Worm (Caenorhabditis elegans) whole organism, young adult: ENCODE data around the gene such-1.
A peak's percentile ranks its signal among the peaks of the same experiment; 100 is the strongest.

ENCODE experiments used
- B0261.1 ChIP-seq: sonication (generic microtip); optimal IDR thresholded peaks from 2 replicates; lab custom pipeline; 2016; ENCODE audit warnings: mild to moderate bottlenecking, missing genetic modification characterization, moderate library complexity, missing compliant biosample characterization
- D2030.7 ChIP-seq: fragments of 200-800 bp; sonication (Bioruptor generic); IDR thresholded peaks from 2 replicates; pipeline ENCODE4 v1.3.6; 2022; ENCODE audit warnings: missing genetic modification reagents, missing genetic modification characterization, missing compliant biosample characterization
- F23B12.7 ChIP-seq: sonication (generic microtip); optimal IDR thresholded peaks from 2 replicates; lab custom pipeline; 2017; ENCODE audit warnings: missing genetic modification characterization, mild to moderate bottlenecking, missing compliant biosample characterization, antibody characterized with exemption, moderate library complexity; ENCODE audit not compliant: insufficient read depth
- F33H1.4 ChIP-seq: fragments of 200-800 bp; sonication (Bioruptor generic); IDR thresholded peaks from 2 replicates; pipeline ENCODE4 v1.3.6; 2022; ENCODE audit warnings: missing genetic modification reagents, missing genetic modification characterization, missing compliant biosample characterization
- F55B11.4 ChIP-seq: sonication (generic microtip); optimal IDR thresholded peaks from 2 replicates; lab custom pipeline; 2016; ENCODE audit warnings: missing compliant biosample characterization, missing genetic modification characterization, borderline replicate concordance; ENCODE audit not compliant: insufficient read depth
- K11D2.4 ChIP-seq: fragments of 200-800 bp; sonication (Bioruptor generic); IDR thresholded peaks from 2 replicates; pipeline ENCODE4 v1.3.6; 2022; ENCODE audit warnings: missing genetic modification reagents, missing genetic modification characterization, missing compliant biosample characterization
- K12H6.12 ChIP-seq: fragments of 200-800 bp; sonication (Bioruptor generic); optimal IDR thresholded peaks from 2 replicates; lab custom pipeline; 2018; ENCODE audit warnings: mild to moderate bottlenecking, missing genetic modification characterization, missing compliant biosample characterization
- Y53G8AR.9 ChIP-seq: fragments of 200-800 bp; sonication (Bioruptor generic); conservative IDR thresholded peaks from 2 replicates; pipeline ENCODE4 v1.3.6; 2022; ENCODE audit warnings: missing genetic modification reagents, missing genetic modification characterization, missing compliant biosample characterization
- Y67H2A.10 ChIP-seq: fragments of 200-800 bp; sonication (Bioruptor generic); conservative IDR thresholded peaks from 2 replicates; pipeline ENCODE4 v1.3.6; 2022; ENCODE audit warnings: missing genetic modification reagents, missing genetic modification characterization, missing compliant biosample characterization
- Y95B8A.8 ChIP-seq: fragments of 200-800 bp; sonication (Bioruptor generic); IDR thresholded peaks from 2 replicates; pipeline ENCODE4 v1.3.6; 2022; ENCODE audit warnings: missing genetic modification reagents, missing genetic modification characterization, missing compliant biosample characterization
- akir-1 ChIP-seq: fragments of 200-800 bp; sonication (Bioruptor generic); optimal IDR thresholded peaks from 2 replicates; lab custom pipeline; 2018; ENCODE audit warnings: mild to moderate bottlenecking, missing genetic modification characterization, moderate library complexity, missing compliant biosample characterization
- ama-1 ChIP-seq, 3 experiments: fragments of 150-350 bp in 1 of 3; sonication (generic microtip) in 2 of 3; optimal IDR thresholded peaks; 2 replicates each; lab custom pipeline; 2014 to 2018; ENCODE audit warnings: missing biosample characterization in 2 of 3, missing genetic modification characterization in 2 of 3, missing genetic modification reagents in 2 of 3
- attf-3 ChIP-seq: fragments of 200-800 bp; sonication (Bioruptor generic); conservative IDR thresholded peaks from 2 replicates; pipeline ENCODE4 v1.3.6; 2022; ENCODE audit warnings: missing genetic modification reagents, missing genetic modification characterization, missing compliant biosample characterization
- attf-6 ChIP-seq: fragments of 200-800 bp; sonication (Bioruptor generic); IDR thresholded peaks from 2 replicates; pipeline ENCODE4 v1.3.6; 2022; ENCODE audit warnings: missing genetic modification reagents, missing genetic modification characterization, missing compliant biosample characterization
- bed-2 ChIP-seq: fragments of 200-800 bp; sonication (Bioruptor generic); IDR thresholded peaks from 2 replicates; pipeline ENCODE4 v1.3.6; 2022; ENCODE audit warnings: missing genetic modification reagents, missing genetic modification characterization, missing compliant biosample characterization
- ceh-100 ChIP-seq: fragments of 200-800 bp; sonication (Bioruptor generic); IDR thresholded peaks from 2 replicates; pipeline ENCODE4 v1.3.6; 2022; ENCODE audit warnings: missing genetic modification reagents, missing genetic modification characterization, missing compliant biosample characterization
- ceh-40 ChIP-seq: fragments of 200-800 bp; sonication (Bioruptor generic); IDR thresholded peaks from 2 replicates; pipeline ENCODE4 v1.3.6; 2022; ENCODE audit warnings: missing genetic modification characterization, missing compliant biosample characterization
- ceh-79 ChIP-seq: sonication (generic microtip); optimal IDR thresholded peaks from 2 replicates; lab custom pipeline; 2017; ENCODE audit warnings: mild to moderate bottlenecking, missing genetic modification characterization, missing compliant biosample characterization
- ceh-91 ChIP-seq: fragments of 200-800 bp; sonication (Bioruptor generic); IDR thresholded peaks from 2 replicates; pipeline ENCODE4 v1.3.6; 2022; ENCODE audit warnings: missing genetic modification reagents, missing genetic modification characterization, missing compliant biosample characterization
- dpff-1 ChIP-seq: sonication (generic microtip); optimal IDR thresholded peaks from 2 replicates; lab custom pipeline; 2017; ENCODE audit warnings: mild to moderate bottlenecking, missing genetic modification characterization, missing compliant biosample characterization
- dpl-1 ChIP-seq: fragments of 150-350 bp; optimal IDR thresholded peaks from 2 replicates; lab custom pipeline; 2014; ENCODE audit warnings: missing biosample characterization, missing genetic modification reagents, missing genetic modification characterization
- efl-1 ChIP-seq: fragments of 150-350 bp; optimal IDR thresholded peaks from 2 replicates; lab custom pipeline; 2014; ENCODE audit warnings: missing biosample characterization, missing genetic modification reagents, missing genetic modification characterization
- hlh-26 ChIP-seq: fragments of 200-800 bp; sonication (Bioruptor generic); conservative IDR thresholded peaks from 2 replicates; pipeline ENCODE4 v1.3.6; 2022; ENCODE audit warnings: missing genetic modification reagents, missing genetic modification characterization, missing compliant biosample characterization
- hmg-1.2 ChIP-seq: fragments of 200-800 bp; sonication (Bioruptor generic); IDR thresholded peaks from 2 replicates; pipeline ENCODE4 v1.3.6; 2022; ENCODE audit warnings: missing genetic modification reagents, missing genetic modification characterization, missing compliant biosample characterization
- hmg-20 ChIP-seq: fragments of 200-800 bp; sonication (Bioruptor generic); IDR thresholded peaks from 2 replicates; pipeline ENCODE4 v1.3.6; 2022; ENCODE audit warnings: missing genetic modification reagents, missing genetic modification characterization, missing compliant biosample characterization
- hsf-1 ChIP-seq: fragments of 200-800 bp; sonication (Bioruptor generic); IDR thresholded peaks from 2 replicates; pipeline ENCODE4 v1.3.6; 2022; ENCODE audit warnings: missing genetic modification reagents, missing genetic modification characterization, missing compliant biosample characterization
- lag-1 ChIP-seq: fragments of 200-800 bp; sonication (Bioruptor generic); IDR thresholded peaks from 2 replicates; pipeline ENCODE4 v1.3.6; 2022; ENCODE audit warnings: missing genetic modification reagents, missing genetic modification characterization, missing compliant biosample characterization
- let-526 ChIP-seq: fragments of 200-800 bp; sonication (Bioruptor generic); IDR thresholded peaks from 2 replicates; pipeline ENCODE4 v1.3.6; 2022; ENCODE audit warnings: missing genetic modification reagents, missing genetic modification characterization, missing compliant biosample characterization
- let-607 ChIP-seq, 2 experiments: fragments of 200-800 bp in 1 of 2; sonication (Bioruptor generic) in 1 of 2; sonication (generic microtip) in 1 of 2; optimal IDR thresholded peaks; 2 replicates each; lab custom pipeline; 2016 to 2018; ENCODE audit warnings: mild to moderate bottlenecking in 2 of 2, missing compliant biosample characterization in 2 of 2, missing genetic modification characterization in 2 of 2, moderate library complexity in 2 of 2, missing genotype in 1 of 2
- lin-35 ChIP-seq, 3 experiments: fragments of 150-350 bp in 2 of 3; sonication (generic microtip) in 1 of 3; optimal IDR thresholded peaks; 2 replicates each; lab custom pipeline; 2014 to 2018; ENCODE audit warnings: missing biosample characterization in 3 of 3, missing genetic modification characterization in 3 of 3, missing genetic modification reagents in 3 of 3
- madf-10 ChIP-seq: sonication (generic microtip); optimal IDR thresholded peaks from 2 replicates; lab custom pipeline; 2016; ENCODE audit warnings: mild to moderate bottlenecking, missing genetic modification characterization, missing compliant biosample characterization
- madf-6 ChIP-seq: fragments of 200-800 bp; sonication (Bioruptor generic); IDR thresholded peaks from 2 replicates; pipeline ENCODE4 v1.3.6; 2022; ENCODE audit warnings: missing genetic modification reagents, missing genetic modification characterization, missing compliant biosample characterization
- madf-8 ChIP-seq: fragments of 200-800 bp; sonication (Bioruptor generic); conservative IDR thresholded peaks from 2 replicates; pipeline ENCODE4 v1.3.6; 2022; ENCODE audit warnings: missing genetic modification reagents, missing genetic modification characterization, missing compliant biosample characterization
- nfya-1 ChIP-seq: sonication (generic microtip); optimal IDR thresholded peaks from 2 replicates; lab custom pipeline; 2017; ENCODE audit warnings: antibody characterized with exemption, missing compliant biosample characterization, missing genetic modification characterization, borderline replicate concordance; ENCODE audit not compliant: insufficient read depth
- nhr-80 ChIP-seq: sonication (generic microtip); optimal IDR thresholded peaks from 2 replicates; lab custom pipeline; 2016; ENCODE audit warnings: missing genetic modification characterization, missing compliant biosample characterization
- pbrm-1 ChIP-seq: fragments of 200-800 bp; sonication (Bioruptor generic); IDR thresholded peaks from 2 replicates; pipeline ENCODE4 v1.3.6; 2022; ENCODE audit warnings: missing genetic modification reagents, missing genetic modification characterization, missing compliant biosample characterization
- snpc-1.3 ChIP-seq: sonication (generic microtip); optimal IDR thresholded peaks from 2 replicates; lab custom pipeline; 2017; ENCODE audit warnings: missing genetic modification characterization, mild to moderate bottlenecking, missing compliant biosample characterization, antibody characterized with exemption, moderate library complexity, missing genotype, missing genetic modification reagents; ENCODE audit not compliant: insufficient read depth
- snpc-4 ChIP-seq, 5 experiments: fragments of 150-350 bp in 1 of 5; sonication (generic microtip) in 4 of 5; optimal IDR thresholded peaks; 2 replicates each; lab custom pipeline; 2014 to 2018; ENCODE audit warnings: missing genetic modification characterization in 5 of 5, missing biosample characterization in 3 of 5, antibody characterized with exemption in 2 of 5, mild to moderate bottlenecking in 2 of 5, missing compliant biosample characterization in 2 of 5, missing genotype in 2 of 5, moderate library complexity in 2 of 5, missing genetic modification reagents in 1 of 5
- somi-1 ChIP-seq: fragments of 200-800 bp; sonication (Bioruptor generic); optimal IDR thresholded peaks from 2 replicates; lab custom pipeline; 2018; ENCODE audit warnings: mild to moderate bottlenecking, missing genetic modification characterization, missing compliant biosample characterization
- zfh-2 ChIP-seq: fragments of 200-800 bp; sonication (Bioruptor generic); conservative IDR thresholded peaks from 2 replicates; pipeline ENCODE4 v1.3.6; 2022; ENCODE audit warnings: missing genetic modification reagents, missing genetic modification characterization, missing compliant biosample characterization
- ztf-26 ChIP-seq: sonication (generic microtip); optimal IDR thresholded peaks from 2 replicates; lab custom pipeline; 2017; ENCODE audit warnings: missing genetic modification characterization, missing compliant biosample characterization

Gene such-1

ce11 chrIII:11523504-11524025 is at the start of gene such-1, which contains the start of gene Y66D12A.16:
Gene such-1, minus strand, starts transcription at chrIII:11523759.
Gene Y66D12A.16, plus strand, starts transcription at chrIII:11523554.
- TF ChIP-seq zfh-2 (no peak), K12H6.12 (tag; lab: Kevin White, UChicago) (no peak), nhr-80 (tag; lab: Kevin White, UChicago) (no peak), efl-1 (GFP tag; lab: Kevin White, UChicago) (peak; percentile 74), dpl-1 (GFP tag; lab: Kevin White, UChicago) (peak; percentile 48), F33H1.4 (GFP tag; lab: Robert Waterston, UW) (peak; percentile 31), let-526 (GFP tag; lab: Robert Waterston, UW) (no peak), madf-6 (GFP tag; lab: Robert Waterston, UW) (peak; percentile 86), D2030.7 (GFP tag; lab: Robert Waterston, UW) (peak; percentile 12; the same call in 1 of the 2 replicates), nfya-1 (tag; lab: Kevin White, UChicago) (no peak), hsf-1 (GFP tag; lab: Robert Waterston, UW) (peak; percentile 67; the same call in 1 of the 2 replicates), hlh-26 (GFP tag; lab: Robert Waterston, UW) (no peak), snpc-1.3 (no peak), ceh-91 (GFP tag; lab: Robert Waterston, UW) (peak; percentile 39; the same call in 1 of the 2 replicates), attf-3 (GFP tag; lab: Robert Waterston, UW) (no peak), madf-8 (GFP tag; lab: Robert Waterston, UW) (peak; percentile 73)

ce11 chrIII:11567837-11568236 is 44.3 kb upstream of the such-1 start, which contains the start of gene psme-3:
Gene psme-3, plus strand, starts transcription at chrIII:11568137.
- TF ChIP-seq ztf-26 (no peak), pbrm-1 (GFP tag; lab: Robert Waterston, UW) (no peak), attf-3 (GFP tag; lab: Robert Waterston, UW) (no peak), B0261.1 (tag; lab: Kevin White, UChicago) (no peak), bed-2 (GFP tag; lab: Robert Waterston, UW) (no peak), ceh-100 (GFP tag; lab: Robert Waterston, UW) (no peak), K11D2.4 (no peak), let-607 (tag; optimal IDR thresholded peaks at IDR 0.05; lab: Kevin White, UChicago) (no peak), snpc-4 (GFP tag; optimal IDR thresholded peaks at IDR 0.05; lab: Kevin White, UChicago) (no peak), snpc-4 (tag; optimal IDR thresholded peaks at IDR 0.05; lab: Kevin White, UChicago) (no peak), akir-1 (GFP tag; lab: Kevin White, UChicago) (no peak), nfya-1 (tag; lab: Kevin White, UChicago) (no peak), ama-1 (optimal IDR thresholded peaks at IDR 0.05; lab: Kevin White, UChicago) (no peak), ama-1 (GFP tag; optimal IDR thresholded peaks at IDR 0.05; lab: Kevin White, UChicago) (no peak), hlh-26 (GFP tag; lab: Robert Waterston, UW) (no peak)

- TF ChIP-seq somi-1 (GFP tag; lab: Kevin White, UChicago) (no peak), madf-8 (GFP tag; lab: Robert Waterston, UW) (no peak), hmg-20 (GFP tag; lab: Robert Waterston, UW) (no peak), snpc-1.3 (no peak), hmg-1.2 (GFP tag; lab: Robert Waterston, UW) (no peak), dpff-1 (tag; lab: Kevin White, UChicago) (no peak), F23B12.7 (tag; lab: Kevin White, UChicago) (peak; percentile 23), dpl-1 (GFP tag; lab: Kevin White, UChicago) (peak; percentile 68), let-526 (GFP tag; lab: Robert Waterston, UW) (no peak), ceh-91 (GFP tag; lab: Robert Waterston, UW) (no peak), lin-35 (GFP tag; optimal IDR thresholded peaks at IDR 0.05; lab: Kevin White, UChicago) (peak in 1 of 3 experiments; percentile 84), madf-10 (tag; lab: Kevin White, UChicago) (no peak), Y53G8AR.9 (GFP tag; lab: Robert Waterston, UW) (no peak), lag-1 (GFP tag; lab: Robert Waterston, UW) (no peak), Y67H2A.10 (GFP tag; lab: Robert Waterston, UW) (no peak), hsf-1 (GFP tag; lab: Robert Waterston, UW) (no peak), ceh-79 (tag; lab: Kevin White, UChicago) (no peak), efl-1 (GFP tag; lab: Kevin White, UChicago) (peak; percentile 79), attf-6 (no peak), F55B11.4 (no peak), ceh-40 (GFP tag; lab: Robert Waterston, UW) (no peak), F33H1.4 (GFP tag; lab: Robert Waterston, UW) (0 out of 2 replicates have a peak, but pooled peaks have one; percentile 11), Y95B8A.8 (no peak)
Observed at ce11 chrIII:11565602-11566001, 42.0 kb upstream of the such-1 start, which contains the start of gene Y66D12A.10. Gene Y66D12A.10, plus strand, starts transcription at chrIII:11565874.
